Worm (Caenorhabditis elegans) whole organism, early embryonic: ENCODE measurements around the gene grl-28.

Source experiments
- B0310.2 ChIP-seq: sonication (generic microtip); optimal IDR thresholded peaks from 2 replicates; lab custom pipeline; 2016; ENCODE audit warnings: mild to moderate bottlenecking, missing genetic modification characterization, missing compliant biosample characterization
- F13C5.2 ChIP-seq: sonication (generic microtip); optimal IDR thresholded peaks from 2 replicates; lab custom pipeline; 2017; ENCODE audit warnings: mild to moderate bottlenecking, missing genetic modification characterization, inconsistent platforms, missing compliant biosample characterization
- aly-1 ChIP-seq: sonication (generic microtip); optimal IDR thresholded peaks from 2 replicates; lab custom pipeline; 2016; ENCODE audit warnings: missing genetic modification characterization, missing compliant biosample characterization
- ama-1 ChIP-seq: fragments of 150-350 bp; optimal IDR thresholded peaks from 2 replicates; lab custom pipeline; 2014
- ceh-13 ChIP-seq: fragments of 200-800 bp; sonication (Bioruptor generic); optimal IDR thresholded peaks from 2 replicates; lab custom pipeline; 2018; ENCODE audit warnings: mild to moderate bottlenecking, missing genetic modification characterization, missing compliant biosample characterization
- ceh-36 ChIP-seq: sonication (generic microtip); optimal IDR thresholded peaks from 2 replicates; lab custom pipeline; 2016; ENCODE audit warnings: missing genetic modification characterization, inconsistent platforms, missing compliant biosample characterization
- ets-7 ChIP-seq: sonication (generic microtip); optimal IDR thresholded peaks from 2 replicates; lab custom pipeline; 2016; ENCODE audit warnings: missing genotype, missing genetic modification characterization, missing compliant biosample characterization
- flt-1 ChIP-seq: fragments of 200-800 bp; sonication (Bioruptor generic); IDR thresholded peaks from 2 replicates; pipeline ENCODE4 v1.3.6; 2022; ENCODE audit warnings: missing genetic modification characterization, missing compliant biosample characterization
- hmbx-1 ChIP-seq: sonication (generic microtip); optimal IDR thresholded peaks from 2 replicates; lab custom pipeline; 2016; ENCODE audit warnings: mild to moderate bottlenecking, missing genetic modification characterization, missing compliant biosample characterization
- hmg-4 ChIP-seq: fragments of 200-800 bp; sonication (Bioruptor generic); optimal IDR thresholded peaks from 2 replicates; lab custom pipeline; 2018; ENCODE audit warnings: mild to moderate bottlenecking, missing genetic modification characterization, missing compliant biosample characterization
- hnd-1 ChIP-seq: sonication (generic microtip); optimal IDR thresholded peaks from 2 replicates; lab custom pipeline; 2016; ENCODE audit warnings: missing genetic modification characterization, missing compliant biosample characterization
- pes-1 ChIP-seq: fragments of 200-800 bp; sonication (Bioruptor generic); IDR thresholded peaks from 2 replicates; pipeline ENCODE4 v1.3.6; 2022; ENCODE audit warnings: missing genetic modification reagents, missing genetic modification characterization, missing compliant biosample characterization
- scrt-1 ChIP-seq: fragments of 200-800 bp; sonication (Bioruptor generic); IDR thresholded peaks from 2 replicates; pipeline ENCODE4 v1.3.6; 2022; ENCODE audit warnings: missing genetic modification characterization, missing compliant biosample characterization
- sea-1 ChIP-seq: fragments of 200-800 bp; sonication (Bioruptor generic); conservative IDR thresholded peaks from 2 replicates; pipeline ENCODE4 v1.3.6; 2022; ENCODE audit warnings: missing genetic modification characterization, missing compliant biosample characterization
- tbx-11 ChIP-seq: fragments of 200-800 bp; sonication (Bioruptor generic); IDR thresholded peaks from 2 replicates; pipeline ENCODE4 v1.3.6; 2022; ENCODE audit warnings: missing genetic modification characterization, missing compliant biosample characterization
- tbx-37 ChIP-seq: fragments of 200-800 bp; sonication (Bioruptor generic); conservative IDR thresholded peaks from 2 replicates; pipeline ENCODE4 v1.3.6; 2022; ENCODE audit warnings: missing genetic modification reagents, missing genetic modification characterization, missing compliant biosample characterization
- tra-4 ChIP-seq: sonication (generic microtip); optimal IDR thresholded peaks from 2 replicates; lab custom pipeline; 2017; ENCODE audit warnings: missing genetic modification characterization, missing compliant biosample characterization

The grl-28 gene

ce11 chrV:3554869-3555268, 3.2 kb upstream of the grl-28 start, which contains the start of gene grl-29:
grl-29 (minus strand) TSS chrV:3555236.
- TF ChIP-seq tra-4 (tag; lab: Kevin White, UChicago) (no peak), tbx-37 (GFP tag; lab: Robert Waterston, UW) (no peak), hmg-4 (GFP tag; lab: Kevin White, UChicago) (no peak)

DNA sequence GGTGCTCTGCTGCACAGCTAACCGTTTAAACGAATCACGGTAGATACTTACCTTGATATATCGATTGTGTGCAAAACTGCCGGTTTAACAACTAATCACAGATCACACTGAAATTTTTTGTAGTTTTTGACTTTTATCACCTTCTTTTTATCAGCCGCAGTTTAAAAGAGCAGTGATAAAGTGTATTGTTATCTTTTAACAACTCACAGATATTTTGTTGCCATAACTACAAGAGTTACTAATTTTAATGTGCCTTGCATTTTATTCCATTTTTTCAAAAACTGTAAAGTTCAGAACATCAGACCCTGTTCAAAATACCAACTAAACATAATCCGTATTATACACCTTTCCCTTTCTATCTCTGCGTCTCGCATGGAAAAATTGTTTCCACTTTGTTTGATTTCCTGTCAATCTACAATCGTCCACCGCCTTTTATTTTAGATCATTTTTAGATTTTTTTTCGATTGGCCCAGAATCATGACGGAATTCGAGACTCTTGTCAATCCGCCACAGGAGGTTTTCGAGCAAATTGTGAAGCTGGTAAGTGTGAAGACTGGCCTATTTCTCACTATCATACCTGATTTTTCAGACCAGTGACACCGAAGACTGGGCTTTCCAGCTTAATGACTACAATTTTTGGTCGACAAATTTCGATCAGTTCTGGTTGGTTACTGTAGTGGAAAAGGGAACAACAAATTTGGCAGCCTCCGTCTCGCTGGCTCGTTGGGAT, 1.2 kb upstream of the grl-28 start, which contains the start of gene T24A6.20:
Gene T24A6.20 (plus strand): TSS at position 395 of the 730 bp plus-strand sequence.
- TF ChIP-seq F13C5.2 (tag; lab: Kevin White, UChicago) = no peak

ce11 chrV:3549553-3549952, 2.1 kb downstream of the grl-28 start, which contains the start of gene sri-21:
sri-21 (plus strand) TSS chrV:3549853.
- TF ChIP-seq ama-1 = no peak
- no peak for TF ChIP-seq tra-4 (tag; lab: Kevin White, UChicago)
- no peak for TF ChIP-seq hmbx-1
- TF ChIP-seq ets-7 (tag; lab: Kevin White, UChicago) = no peak
- no peak for TF ChIP-seq B0310.2 (tag; lab: Kevin White, UChicago)
- TF ChIP-seq hmg-4 (GFP tag; lab: Kevin White, UChicago) = no peak
- no peak for TF ChIP-seq scrt-1 (GFP tag; lab: Robert Waterston, UW)
- TF ChIP-seq aly-1 (tag; lab: Kevin White, UChicago) = no peak
- no peak for TF ChIP-seq pes-1 (GFP tag; lab: Robert Waterston, UW)

DNA sequence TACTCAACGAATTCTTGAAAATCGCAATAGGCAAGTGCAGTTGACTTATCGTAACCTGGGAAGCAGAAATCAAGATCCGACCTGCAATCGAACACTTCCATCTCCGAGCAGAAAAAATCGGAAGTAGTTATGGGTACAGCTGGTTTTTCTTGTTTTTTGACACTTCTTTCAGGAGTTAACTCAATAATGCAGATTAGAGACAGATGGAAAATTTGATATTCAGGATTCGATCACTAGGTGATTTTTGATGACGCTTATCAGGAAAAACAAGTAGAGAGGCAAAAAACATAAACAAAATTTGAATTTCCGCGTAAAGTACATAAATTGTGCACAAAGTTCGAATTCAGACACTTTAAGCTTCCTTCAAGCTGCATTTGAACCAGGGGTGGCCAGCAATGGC, 2.9 kb downstream of the grl-28 start, which contains the start of gene srw-130:
Gene srw-130 (minus strand): TSS at position 101 of the 400 bp plus-strand sequence.
- no peak for TF ChIP-seq ceh-36 (tag; lab: Kevin White, UChicago)
- TF ChIP-seq ets-7 (tag; lab: Kevin White, UChicago) = no peak
- TF ChIP-seq tbx-37 (GFP tag; lab: Robert Waterston, UW) = no peak
- TF ChIP-seq flt-1 (GFP tag; lab: Robert Waterston, UW) = no peak
- TF ChIP-seq ama-1 = no peak
- no peak for TF ChIP-seq hnd-1 (tag; lab: Kevin White, UChicago)
- no peak for TF ChIP-seq sea-1 (GFP tag; lab: Robert Waterston, UW)
- no peak for TF ChIP-seq scrt-1 (GFP tag; lab: Robert Waterston, UW)
- no peak for TF ChIP-seq F13C5.2 (tag; lab: Kevin White, UChicago)
- TF ChIP-seq hmbx-1 = no peak
- no peak for TF ChIP-seq ceh-13 (GFP tag; lab: Kevin White, UChicago)

DNA sequence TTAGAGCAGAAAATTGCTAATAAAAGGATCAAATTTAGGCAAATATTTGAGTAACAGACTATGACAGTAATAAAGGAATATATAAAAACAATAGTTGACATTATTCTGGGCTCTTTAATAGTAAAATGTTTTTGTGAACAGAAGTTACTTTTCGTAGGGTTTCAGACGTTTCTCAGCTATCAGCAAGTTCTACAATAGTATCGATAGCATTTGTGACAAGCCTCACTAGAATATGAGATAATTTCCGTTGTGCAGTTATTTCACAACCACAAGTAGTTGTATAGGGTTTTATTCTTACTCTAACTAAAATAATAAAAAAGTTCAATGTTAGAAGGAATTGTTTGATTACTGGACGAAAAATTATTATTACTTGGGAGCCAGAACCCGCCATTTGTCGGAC, 5.1 kb downstream of the grl-28 start, which contains the start of gene srbc-68:
Gene srbc-68 (minus strand): TSS at position 101 of the 400 bp plus-strand sequence.
- TF ChIP-seq tbx-37 (GFP tag; lab: Robert Waterston, UW) = no peak
- TF ChIP-seq ama-1 = no peak
- no peak for TF ChIP-seq scrt-1 (GFP tag; lab: Robert Waterston, UW)
- no peak for TF ChIP-seq B0310.2 (tag; lab: Kevin White, UChicago)
- no peak for TF ChIP-seq tbx-11 (GFP tag; lab: Robert Waterston, UW)
- TF ChIP-seq pes-1 (GFP tag; lab: Robert Waterston, UW) = no peak
- TF ChIP-seq ets-7 (tag; lab: Kevin White, UChicago) = no peak
- no peak for TF ChIP-seq ceh-13 (GFP tag; lab: Kevin White, UChicago)
- TF ChIP-seq ceh-36 (tag; lab: Kevin White, UChicago) = no peak
- no peak for TF ChIP-seq F13C5.2 (tag; lab: Kevin White, UChicago)
- TF ChIP-seq tra-4 (tag; lab: Kevin White, UChicago) = no peak
- no peak for TF ChIP-seq hmbx-1
- TF ChIP-seq sea-1 (GFP tag; lab: Robert Waterston, UW) = no peak
- no peak for TF ChIP-seq hnd-1 (tag; lab: Kevin White, UChicago)
- no peak for TF ChIP-seq flt-1 (GFP tag; lab: Robert Waterston, UW)
- TF ChIP-seq aly-1 (tag; lab: Kevin White, UChicago) = no peak

- TF ChIP-seq ets-7 (tag; lab: Kevin White, UChicago) (no peak), flt-1 (GFP tag; lab: Robert Waterston, UW) (no peak), tbx-11 (GFP tag; lab: Robert Waterston, UW) (no peak), ama-1 (no peak), hnd-1 (tag; lab: Kevin White, UChicago) (no peak), aly-1 (tag; lab: Kevin White, UChicago) (no peak), F13C5.2 (tag; lab: Kevin White, UChicago) (no peak), ceh-36 (tag; lab: Kevin White, UChicago) (no peak), scrt-1 (GFP tag; lab: Robert Waterston, UW) (no peak), pes-1 (GFP tag; lab: Robert Waterston, UW) (no peak), sea-1 (GFP tag; lab: Robert Waterston, UW) (no peak), tra-4 (tag; lab: Kevin White, UChicago) (no peak), B0310.2 (tag; lab: Kevin White, UChicago) (no peak), hmg-4 (GFP tag; lab: Kevin White, UChicago) (no peak), ceh-13 (GFP tag; lab: Kevin White, UChicago) (no peak), tbx-37 (GFP tag; lab: Robert Waterston, UW) (no peak), hmbx-1 (no peak)
Measured at ce11 chrV:3543344-3543743, 8.3 kb downstream of the grl-28 start, which contains the start of gene nhr-222. nhr-222 (minus strand) TSS chrV:3543444.

DNA sequence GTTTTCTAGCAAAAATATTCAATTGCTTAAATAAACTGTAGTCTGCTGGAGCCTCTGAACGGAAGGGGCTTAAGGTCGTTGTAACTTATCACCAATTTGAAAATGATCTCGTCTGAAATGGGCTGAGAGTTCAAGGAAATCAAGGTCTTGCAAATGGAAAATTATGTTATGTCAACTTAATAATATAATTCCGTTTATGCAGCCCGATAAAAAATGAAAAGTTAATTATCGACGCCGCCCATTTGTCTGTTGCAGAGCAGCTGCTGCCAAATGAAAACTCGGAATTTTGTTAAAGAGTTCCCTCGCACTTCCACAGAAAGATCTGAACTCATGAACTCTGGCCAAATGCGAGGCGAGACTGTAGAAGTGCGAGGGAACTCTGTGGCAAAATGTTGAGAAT, 10.5 kb downstream of the grl-28 start, which contains the start of gene srbc-67:
Gene srbc-67 (minus strand): TSS at position 101 of the 400 bp plus-strand sequence.
- TF ChIP-seq hnd-1 (tag; lab: Kevin White, UChicago) (no peak), ceh-36 (tag; lab: Kevin White, UChicago) (no peak), aly-1 (tag; lab: Kevin White, UChicago) (no peak), pes-1 (GFP tag; lab: Robert Waterston, UW) (no peak), tbx-11 (GFP tag; lab: Robert Waterston, UW) (no peak), F13C5.2 (tag; lab: Kevin White, UChicago) (no peak), tra-4 (tag; lab: Kevin White, UChicago) (no peak), flt-1 (GFP tag; lab: Robert Waterston, UW) (no peak), ama-1 (no peak), tbx-37 (GFP tag; lab: Robert Waterston, UW) (no peak), ceh-13 (GFP tag; lab: Kevin White, UChicago) (no peak), sea-1 (GFP tag; lab: Robert Waterston, UW) (no peak), ets-7 (tag; lab: Kevin White, UChicago) (no peak), B0310.2 (tag; lab: Kevin White, UChicago) (no peak), hmg-4 (GFP tag; lab: Kevin White, UChicago) (no peak), hmbx-1 (no peak)
